Worm (Caenorhabditis elegans): ENCODE measurements around the gene C05B5.1.

- TF ChIP-seq aly-1 (tag; optimal IDR thresholded peaks at IDR 0.05) (no peak), ama-1 (optimal IDR thresholded peaks at IDR 0.05) (no peak), hmbx-1 (tag; optimal IDR thresholded peaks at IDR 0.05) (no peak), ceh-36 (tag; optimal IDR thresholded peaks at IDR 0.05) (no peak), sea-1 (GFP tag; conservative IDR thresholded peaks at IDR 0.05) (no peak), ceh-13 (GFP tag; optimal IDR thresholded peaks at IDR 0.05) (no peak), B0310.2 (tag; optimal IDR thresholded peaks at IDR 0.05) (no peak), pes-1 (GFP tag; IDR thresholded peaks at IDR 0.05) (no peak), flt-1 (GFP tag; IDR thresholded peaks at IDR 0.05) (no peak), hnd-1 (tag; optimal IDR thresholded peaks at IDR 0.05) (no peak), tbx-37 (GFP tag; conservative IDR thresholded peaks at IDR 0.05) (no peak), tra-4 (tag; optimal IDR thresholded peaks at IDR 0.05) (no peak), F13C5.2 (tag; optimal IDR thresholded peaks at IDR 0.05) (no peak), ets-7 (tag; optimal IDR thresholded peaks at IDR 0.05) (no peak)
Measured at ce11 chrIII:9982119-9982642, 6.1 kb downstream of the C05B5.1 start.
